Fruit fly (Drosophila melanogaster): ENCODE data around the gene Lsp1beta.

The Lsp1beta gene

dm6 chr2L:918738-919137, 20.4 kb downstream of the Lsp1beta start:
- no peak for TF ChIP-seq fd59A (GFP tag; optimal IDR thresholded peaks at IDR 0.05)
- no peak for TF ChIP-seq CG8119 (GFP tag; IDR thresholded peaks at IDR 0.05)
- no peak for TF ChIP-seq Sox15 (GFP tag; optimal IDR thresholded peaks at IDR 0.05)
- TF ChIP-seq Sox102F (GFP tag; optimal IDR thresholded peaks at IDR 0.05) = no peak
- no peak for TF ChIP-seq CG6808 (GFP tag; optimal IDR thresholded peaks at IDR 0.05)
- TF ChIP-seq Lpt (GFP tag; optimal IDR thresholded peaks at IDR 0.05) = no peak

DNA sequence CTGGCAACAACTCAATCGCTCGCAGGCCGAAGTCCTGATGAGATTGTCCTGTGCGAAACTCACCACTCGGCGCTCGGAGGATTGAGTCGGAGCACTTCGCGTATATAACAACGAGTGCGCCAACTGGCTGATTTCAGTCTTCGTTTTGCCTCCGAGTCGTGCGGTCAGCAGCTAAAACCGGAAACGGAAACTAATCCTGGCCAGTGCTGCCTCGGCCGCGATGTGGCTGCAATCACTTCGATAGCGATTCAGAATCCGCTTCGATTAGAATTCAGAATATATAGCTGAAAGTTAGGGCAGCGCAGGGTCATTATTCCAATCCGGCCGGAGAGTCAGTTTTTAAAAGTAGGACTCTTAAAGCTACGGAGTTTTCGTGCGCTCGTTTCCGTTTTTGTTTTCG, 24.4 kb downstream of the Lsp1beta start, which contains the start of gene Tmtc2:
Gene Tmtc2, plus strand, starts transcription at position 134 of the 400 bp plus-strand sequence.
- TF ChIP-seq Lpt (GFP tag; optimal IDR thresholded peaks at IDR 0.05) (no peak), CG6808 (GFP tag; optimal IDR thresholded peaks at IDR 0.05) (no peak), CG4318 (GFP tag; optimal IDR thresholded peaks at IDR 0.05) (no peak), Sox14 (GFP tag; optimal IDR thresholded peaks at IDR 0.05) (no peak), dsx (GFP tag; optimal IDR thresholded peaks at IDR 0.05; ENCODE audit: poor library complexity, severe bottlenecking) (no peak)

DNA sequence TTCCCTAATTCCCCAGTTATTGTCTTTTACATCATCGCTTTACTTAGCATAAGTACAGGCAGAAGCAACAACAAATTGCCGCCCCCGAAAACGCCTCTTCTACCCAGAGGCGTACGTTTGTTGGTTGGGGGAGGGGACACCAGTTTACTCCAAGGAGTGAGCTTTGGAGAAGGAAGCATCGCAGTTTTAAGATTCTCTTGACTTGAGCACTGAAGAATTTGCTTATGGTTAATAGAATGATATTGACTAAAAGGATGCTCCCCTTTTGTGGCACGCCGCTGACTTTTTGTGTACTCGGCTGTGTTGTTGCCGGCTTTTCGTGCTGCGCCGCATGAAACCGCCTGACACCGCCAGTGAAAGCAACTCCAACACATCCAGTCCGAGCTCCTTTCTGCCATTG, 38.6 kb downstream of the Lsp1beta start:
- TF ChIP-seq svp (GFP tag) = peak; percentile 63
- TF ChIP-seq CG16779 (tag; optimal IDR thresholded peaks at IDR 0.05) = no peak
- no peak for TF ChIP-seq CG6854 (GFP tag; optimal IDR thresholded peaks at IDR 0.05)
- TF ChIP-seq CG7368 (GFP tag; optimal IDR thresholded peaks at IDR 0.05) = no peak
- no peak for TF ChIP-seq dsx (GFP tag; optimal IDR thresholded peaks at IDR 0.05; ENCODE audit: poor library complexity, severe bottlenecking)
- no peak for TF ChIP-seq CG8119 (GFP tag; IDR thresholded peaks at IDR 0.05)
- no peak for TF ChIP-seq Eip93F (GFP tag; optimal IDR thresholded peaks at IDR 0.05)
- peak; percentile 4 for TF ChIP-seq Smox (GFP tag; optimal IDR thresholded peaks at IDR 0.05)
- 0 out of 3 replicates have a peak, but pooled peaks have one; percentile 27 for TF ChIP-seq CG6163 (GFP tag; IDR thresholded peaks at IDR 0.05)
- TF ChIP-seq CG3919 (GFP tag; optimal IDR thresholded peaks at IDR 0.05) = peak; percentile 5
- TF ChIP-seq cyc (GFP tag; optimal IDR thresholded peaks at IDR 0.05) = peak; percentile 45
- peak; percentile 48 for TF ChIP-seq Eip78C (GFP tag)
- peak; percentile 5 for TF ChIP-seq pdm3 (GFP tag; optimal IDR thresholded peaks at IDR 0.05)
- TF ChIP-seq Ets96B (tag; optimal IDR thresholded peaks at IDR 0.05) = no peak
- peak; percentile 8 for TF ChIP-seq esn (GFP tag; optimal IDR thresholded peaks at IDR 0.05)
- TF ChIP-seq CG31627 (GFP tag; optimal IDR thresholded peaks at IDR 0.05) = peak; percentile 46
- TF ChIP-seq topi (GFP tag; optimal IDR thresholded peaks at IDR 0.05) = peak; percentile 24
- TF ChIP-seq lz (GFP tag; optimal IDR thresholded peaks at IDR 0.05) = peak; percentile 3
- no peak for TF ChIP-seq dac (GFP tag; optimal IDR thresholded peaks at IDR 0.05)
- TF ChIP-seq Hr39 (GFP tag; optimal IDR thresholded peaks at IDR 0.05) = peak; percentile 40
- peak; percentile 1 for TF ChIP-seq Met (GFP tag; optimal IDR thresholded peaks at IDR 0.05)
